Worm (Caenorhabditis elegans) whole organism, late embryonic: ENCODE data around the gene gfl-1.

Source experiments
- ama-1 ChIP-seq: fragments of 150-350 bp; optimal IDR thresholded peaks from 2 replicates; lab custom pipeline; 2014
- ceh-24 ChIP-seq: sonication (generic microtip); optimal IDR thresholded peaks from 2 replicates; lab custom pipeline; 2016; ENCODE audit warnings: mild to moderate bottlenecking, missing genetic modification characterization, missing compliant biosample characterization
- dmd-4 ChIP-seq: sonication (generic microtip); optimal IDR thresholded peaks from 2 replicates; lab custom pipeline; 2016; ENCODE audit warnings: borderline replicate concordance, missing genetic modification characterization, missing compliant biosample characterization
- lin-11 ChIP-seq: fragments of 200-800 bp; sonication (Bioruptor generic); optimal IDR thresholded peaks from 2 replicates; lab custom pipeline; 2018; ENCODE audit warnings: mild to moderate bottlenecking, missing genetic modification characterization, missing compliant biosample characterization
- sdc-2 ChIP-seq: sonication (generic microtip); optimal IDR thresholded peaks from 2 replicates; lab custom pipeline; 2016; ENCODE audit warnings: missing genotype, missing genetic modification characterization, missing compliant biosample characterization
- ttx-3 ChIP-seq: sonication (generic microtip); optimal IDR thresholded peaks from 2 replicates; lab custom pipeline; 2016; ENCODE audit warnings: missing genetic modification reagents, missing genetic modification characterization, missing compliant biosample characterization

ce11 chrIV:11569795-11570194, 48.7 kb downstream of the gfl-1 start:
- TF ChIP-seq dmd-4 (tag; lab: Kevin White, UChicago) (no peak), sdc-2 (tag; lab: Kevin White, UChicago) (no peak), ama-1 (no peak), lin-11 (tag; lab: Kevin White, UChicago) (no peak), ceh-24 (tag; lab: Kevin White, UChicago) (no peak), ttx-3 (no peak)
